Fruit fly (Drosophila melanogaster) whole organism, embryonic: ENCODE data around the gene CG12723.
A peak's percentile ranks its signal among the peaks of the same experiment; 100 is the strongest.

Experiments used
- Abd-B ChIP-seq: fragments of 200-800 bp; sonication (Bioruptor generic); optimal IDR thresholded peaks from 2 replicates; lab custom pipeline; 2018; ENCODE audit warnings: missing biosample characterization, mild to moderate bottlenecking, missing genetic modification characterization, moderate library complexity
- Blimp-1 ChIP-seq: fragments of 200-800 bp; sonication (Bioruptor generic); optimal IDR thresholded peaks from 3 replicates; lab custom pipeline; 2018; ENCODE audit warnings: missing biosample characterization, missing genetic modification characterization, mild to moderate bottlenecking, moderate library complexity, missing genetic modification reagents
- CG10209 ChIP-seq: fragments of 200-800 bp; sonication (Bioruptor generic); optimal IDR thresholded peaks from 3 replicates; lab custom pipeline; 2017; ENCODE audit warnings: missing biosample characterization, mild to moderate bottlenecking, missing genetic modification characterization, missing genetic modification reagents
- CG10267 ChIP-seq: fragments of 200-800 bp; sonication (Bioruptor generic); optimal IDR thresholded peaks from 2 replicates; lab custom pipeline; 2018; ENCODE audit warnings: missing biosample characterization, mild to moderate bottlenecking, missing genetic modification characterization, moderate library complexity
- CG10366 ChIP-seq: fragments of 200-800 bp; sonication (Bioruptor generic); IDR thresholded peaks from 2 replicates; pipeline ENCODE4 v1.3.6; 2022; ENCODE audit warnings: missing biosample characterization, missing genetic modification characterization
- CG11696 ChIP-seq: fragments of 200-800 bp; sonication (Bioruptor generic); IDR thresholded peaks from 2 replicates; pipeline ENCODE4 v1.3.6; 2022; ENCODE audit warnings: missing biosample characterization, missing genetic modification characterization
- CG13123 ChIP-seq: fragments of 200-800 bp; sonication (Bioruptor generic); optimal IDR thresholded peaks from 2 replicates; lab custom pipeline; 2016; ENCODE audit warnings: missing biosample characterization, missing genetic modification characterization
- CG13296 ChIP-seq: fragments of 200-800 bp; sonication (Bioruptor generic); optimal IDR thresholded peaks from 3 replicates; lab custom pipeline; 2018; ENCODE audit warnings: missing biosample characterization, mild to moderate bottlenecking, missing genetic modification characterization
- CG14014 ChIP-seq: fragments of 200-800 bp; sonication (Bioruptor generic); IDR thresholded peaks from 2 replicates; pipeline ENCODE4 v1.3.6; 2022; ENCODE audit warnings: missing biosample characterization, missing genetic modification characterization
- CG18476 ChIP-seq: fragments of 200-800 bp; sonication (Bioruptor generic); optimal IDR thresholded peaks from 2 replicates; lab custom pipeline; 2016; ENCODE audit warnings: missing biosample characterization, mild to moderate bottlenecking, missing genetic modification characterization
- CG2678 ChIP-seq: fragments of 200-800 bp; sonication (Bioruptor generic); optimal IDR thresholded peaks from 3 replicates; lab custom pipeline; 2019; ENCODE audit warnings: missing biosample characterization, mild to moderate bottlenecking, missing genetic modification characterization, moderate library complexity
- CG3995 ChIP-seq: fragments of 200-800 bp; sonication (Bioruptor generic); optimal IDR thresholded peaks from 3 replicates; lab custom pipeline; 2016; ENCODE audit warnings: missing biosample characterization, missing genetic modification characterization
- CG6791 ChIP-seq: fragments of 200-800 bp; sonication (Bioruptor generic); IDR thresholded peaks from 3 replicates; pipeline ENCODE4 v1.3.6; 2022; ENCODE audit warnings: missing biosample characterization, missing genetic modification characterization; ENCODE audit not compliant: partially characterized antibody
- CG7271 ChIP-seq: fragments of 200-800 bp; sonication (Bioruptor generic); optimal IDR thresholded peaks from 2 replicates; lab custom pipeline; 2018; ENCODE audit warnings: missing biosample characterization, mild to moderate bottlenecking, missing genetic modification characterization, moderate library complexity
- CG7786 ChIP-seq: fragments of 200-800 bp; sonication (Bioruptor generic); optimal IDR thresholded peaks from 2 replicates; lab custom pipeline; 2016; ENCODE audit warnings: missing biosample characterization, missing genetic modification characterization
- Dbx ChIP-seq: fragments of 200-800 bp; sonication (Bioruptor generic); IDR thresholded peaks from 3 replicates; pipeline ENCODE4 v1.3.6; 2022; ENCODE audit warnings: missing biosample characterization, missing genetic modification characterization
- Deaf1 ChIP-seq: fragments of 200-800 bp; optimal IDR thresholded peaks from 3 replicates; lab custom pipeline; 2019; ENCODE audit warnings: missing biosample characterization, mild to moderate bottlenecking, missing genetic modification characterization, moderate library complexity
- Dfd ChIP-seq, 2 experiments: fragments of >200 bp; optimal IDR thresholded peaks; 2 replicates each; lab custom pipeline; 2017; ENCODE audit warnings: missing biosample characterization in 2 of 2, missing genetic modification characterization in 2 of 2
- Gsc ChIP-seq: fragments of 200-800 bp; sonication (Bioruptor generic); IDR thresholded peaks from 2 replicates; pipeline ENCODE4 v1.3.6; 2022; ENCODE audit warnings: missing biosample characterization, missing genetic modification characterization
- HLH54F ChIP-seq: fragments of 200-800 bp; sonication (Bioruptor generic); optimal IDR thresholded peaks from 3 replicates; lab custom pipeline; 2016; ENCODE audit warnings: missing biosample characterization, missing genetic modification characterization
- Hr3 ChIP-seq: fragments of 200-800 bp; sonication (Bioruptor generic); optimal IDR thresholded peaks from 3 replicates; lab custom pipeline; 2016; ENCODE audit warnings: missing biosample characterization, missing genetic modification characterization
- Lhr ChIP-seq: fragments of 200-800 bp; sonication (Bioruptor generic); optimal IDR thresholded peaks from 3 replicates; lab custom pipeline; 2017; ENCODE audit warnings: mild to moderate bottlenecking, missing biosample characterization, missing genetic modification reagents, missing genetic modification characterization
- MTF-1 ChIP-seq: fragments of 200-800 bp; sonication (Bioruptor generic); optimal IDR thresholded peaks from 2 replicates; lab custom pipeline; 2018; ENCODE audit warnings: missing biosample characterization, mild to moderate bottlenecking, missing genetic modification characterization, borderline replicate concordance
- Mrtf ChIP-seq: fragments of 200-800 bp; sonication (Bioruptor generic); IDR thresholded peaks from 3 replicates; pipeline ENCODE4 v1.3.6; 2022; ENCODE audit warnings: missing biosample characterization, missing genetic modification characterization
- NC2β ChIP-seq: fragments of 200-800 bp; sonication (Bioruptor generic); optimal IDR thresholded peaks from 2 replicates; lab custom pipeline; 2016; ENCODE audit warnings: missing biosample characterization, missing genetic modification characterization
- NK7.1 ChIP-seq: fragments of 200-800 bp; sonication (Bioruptor generic); optimal IDR thresholded peaks from 3 replicates; lab custom pipeline; 2016; ENCODE audit warnings: missing biosample characterization, missing genetic modification characterization
- Nf-YB ChIP-seq: fragments of 200-800 bp; sonication (Bioruptor generic); optimal IDR thresholded peaks from 3 replicates; lab custom pipeline; 2019; ENCODE audit warnings: missing biosample characterization, mild to moderate bottlenecking, missing genetic modification characterization, moderate library complexity
- Nf-YC ChIP-seq: fragments of 200-800 bp; optimal IDR thresholded peaks from 3 replicates; lab custom pipeline; 2019; ENCODE audit warnings: missing biosample characterization, mild to moderate bottlenecking, missing genetic modification characterization, moderate library complexity
- Ravus ChIP-seq: fragments of 200-800 bp; sonication (Bioruptor generic); IDR thresholded peaks from 2 replicates; pipeline ENCODE4 v1.3.6; 2022; ENCODE audit warnings: missing biosample characterization, missing genetic modification characterization
- ab ChIP-seq: fragments of 200-800 bp; sonication (Bioruptor generic); optimal IDR thresholded peaks from 2 replicates; lab custom pipeline; 2016; ENCODE audit warnings: missing biosample characterization, missing genetic modification characterization
- az2 ChIP-seq: fragments of 200-800 bp; sonication (Bioruptor generic); optimal IDR thresholded peaks from 3 replicates; lab custom pipeline; 2016; ENCODE audit warnings: missing biosample characterization, missing genetic modification characterization
- br ChIP-seq: fragments of >200 bp; optimal IDR thresholded peaks from 2 replicates; lab custom pipeline; 2017
- chm ChIP-seq: fragments of 200-800 bp; sonication (Bioruptor generic); IDR thresholded peaks from 2 replicates; pipeline ENCODE4 v1.3.6; 2022; ENCODE audit warnings: missing biosample characterization, missing genetic modification characterization
- dan ChIP-seq: fragments of 200-800 bp; sonication (Bioruptor generic); IDR thresholded peaks from 2 replicates; pipeline ENCODE4 v1.3.6; 2022; ENCODE audit warnings: missing biosample characterization, missing genetic modification characterization
- dmrt99B ChIP-seq: fragments of 200-800 bp; sonication (Bioruptor generic); optimal IDR thresholded peaks from 2 replicates; lab custom pipeline; 2018; ENCODE audit warnings: missing biosample characterization, mild to moderate bottlenecking, missing genetic modification characterization, moderate library complexity
- dpn ChIP-seq, 2 experiments: fragments of 200-800 bp; sonication (Bioruptor generic); optimal IDR thresholded peaks; 3 replicates each; lab custom pipeline; 2016; ENCODE audit warnings: missing biosample characterization in 2 of 2, missing genetic modification characterization in 2 of 2
- gcm ChIP-seq: fragments of 200-800 bp; sonication (Bioruptor generic); optimal IDR thresholded peaks from 2 replicates; lab custom pipeline; 2019; ENCODE audit warnings: missing biosample characterization, mild to moderate bottlenecking, missing genetic modification characterization, moderate library complexity
- ken ChIP-seq: fragments of 200-800 bp; sonication (Bioruptor generic); IDR thresholded peaks from 3 replicates; pipeline ENCODE4 v1.3.6; 2022; ENCODE audit warnings: missing biosample characterization, missing genetic modification characterization
- nerfin-1 ChIP-seq: fragments of 200-800 bp; sonication (Bioruptor generic); optimal IDR thresholded peaks from 3 replicates; lab custom pipeline; 2019; ENCODE audit warnings: missing biosample characterization, mild to moderate bottlenecking, missing genetic modification characterization, moderate library complexity
- onecut ChIP-seq: fragments of 200-800 bp; sonication (Bioruptor generic); IDR thresholded peaks from 2 replicates; pipeline ENCODE4 v1.3.6; 2022; ENCODE audit warnings: missing biosample characterization, missing genetic modification characterization
- pb ChIP-seq: fragments of 200-800 bp; sonication (Bioruptor generic); optimal IDR thresholded peaks from 3 replicates; lab custom pipeline; 2016; ENCODE audit warnings: missing biosample characterization, missing genetic modification characterization
- peb ChIP-seq: fragments of 200-800 bp; sonication (Bioruptor generic); IDR thresholded peaks from 2 replicates; pipeline ENCODE4 v1.3.6; 2022; ENCODE audit warnings: missing biosample characterization, missing genetic modification characterization
- sens-2 ChIP-seq: fragments of 200-800 bp; sonication (Bioruptor generic); IDR thresholded peaks from 2 replicates; pipeline ENCODE4 v1.3.6; 2022; ENCODE audit warnings: missing biosample characterization, missing genetic modification characterization
- seq ChIP-seq: fragments of 200-800 bp; sonication (Bioruptor generic); IDR thresholded peaks from 2 replicates; pipeline ENCODE4 v1.3.6; 2022; ENCODE audit warnings: missing biosample characterization, missing genetic modification characterization
- shn ChIP-seq: fragments of 200-800 bp; sonication (Bioruptor generic); optimal IDR thresholded peaks from 3 replicates; lab custom pipeline; 2016; ENCODE audit warnings: missing biosample characterization, missing genetic modification characterization
- ssp ChIP-seq: fragments of 200-800 bp; sonication (Bioruptor generic); IDR thresholded peaks from 2 replicates; pipeline ENCODE4 v1.3.6; 2022; ENCODE audit warnings: missing biosample characterization, missing genetic modification characterization
- tap ChIP-seq: fragments of 200-800 bp; optimal IDR thresholded peaks from 3 replicates; lab custom pipeline; 2019; ENCODE audit warnings: missing biosample characterization, mild to moderate bottlenecking, missing genetic modification characterization, moderate library complexity
- trh ChIP-seq: fragments of 200-800 bp; sonication (Bioruptor generic); optimal IDR thresholded peaks from 2 replicates; lab custom pipeline; 2016; ENCODE audit warnings: missing biosample characterization, missing genetic modification characterization
- vvl ChIP-seq: fragments of 200-800 bp; sonication (Bioruptor generic); IDR thresholded peaks from 2 replicates; pipeline ENCODE4 v1.3.6; 2022; ENCODE audit warnings: missing biosample characterization, missing genetic modification characterization
- z ChIP-seq: fragments of 200-800 bp; sonication (Bioruptor generic); IDR thresholded peaks from 3 replicates; pipeline ENCODE4 v1.3.6; 2022; ENCODE audit warnings: missing biosample characterization, missing genetic modification characterization
- zen2 ChIP-seq: fragments of 200-800 bp; sonication (Bioruptor generic); IDR thresholded peaks from 3 replicates; pipeline ENCODE4 v1.3.6; 2022; ENCODE audit warnings: missing biosample characterization, missing genetic modification characterization; ENCODE audit not compliant: partially characterized antibody
- zf30C ChIP-seq: fragments of 200-800 bp; sonication (Bioruptor generic); optimal IDR thresholded peaks from 3 replicates; lab custom pipeline; 2018; ENCODE audit warnings: missing biosample characterization, mild to moderate bottlenecking, missing genetic modification characterization

CG12723 gene

dm6 chrX:13143100-13143499, 48.6 kb downstream of the CG12723 start (continued):
- TF ChIP-seq CG10267 (tag; lab: Kevin White, UChicago), result peak; percentile 19
- no peak for TF ChIP-seq Lhr
- no peak for TF ChIP-seq chm (GFP tag; lab: Robert Waterston, UW)
- no peak for TF ChIP-seq trh (GFP tag; lab: Kevin White, UChicago)
- peak; percentile 33; the same call in 1 of the 2 replicates for TF ChIP-seq seq (GFP tag; lab: Robert Waterston, UW)
- TF ChIP-seq Deaf1 (tag; lab: Kevin White, UChicago), result no peak
- TF ChIP-seq NK7.1 (GFP tag; lab: Kevin White, UChicago), result no peak
- TF ChIP-seq z, result no peak
- no peak for TF ChIP-seq pb (GFP tag; lab: Kevin White, UChicago)
- TF ChIP-seq CG7786 (GFP tag; lab: Kevin White, UChicago), result no peak
- TF ChIP-seq zen2, result no peak
- TF ChIP-seq Blimp-1 (GFP tag; lab: Kevin White, UChicago), result peak; percentile 28
- peak; percentile 47 for TF ChIP-seq tap (tag; lab: Kevin White, UChicago)
- TF ChIP-seq CG11696 (GFP tag; lab: Robert Waterston, UW), result peak; percentile 68
- TF ChIP-seq Dfd (GFP tag; optimal IDR thresholded peaks at IDR 0.05; lab: Kevin White, UChicago), result no peak
- TF ChIP-seq CG10209 (GFP tag; lab: Kevin White, UChicago), result peak; percentile 36
- TF ChIP-seq shn (GFP tag; lab: Kevin White, UChicago), result no peak
- no peak for TF ChIP-seq Nf-YB (GFP tag; lab: Kevin White, UChicago)
- TF ChIP-seq Nf-YC, result no peak
- TF ChIP-seq NC2β (GFP tag; lab: Kevin White, UChicago), result no peak
- no peak for TF ChIP-seq CG6791
- no peak for TF ChIP-seq zf30C (GFP tag; lab: Kevin White, UChicago)
- TF ChIP-seq az2, result peak; percentile 34
- TF ChIP-seq sens-2, result no peak
- no peak for TF ChIP-seq ab (GFP tag; lab: Kevin White, UChicago)
- peak; percentile 55 for TF ChIP-seq CG2678
- peak; percentile 28 for TF ChIP-seq gcm
- peak; percentile 5 for TF ChIP-seq Hr3
- TF ChIP-seq CG3995 (GFP tag; lab: Kevin White, UChicago), result no peak
- TF ChIP-seq CG14014 (GFP tag; lab: Robert Waterston, UW), result peak; percentile 55; the same call in 1 of the 2 replicates
- TF ChIP-seq CG10366 (GFP tag; lab: Robert Waterston, UW), result peak; percentile 54
- no peak for TF ChIP-seq dan
- TF ChIP-seq dmrt99B, result peak; percentile 74
- peak in 1 of 2 experiments; percentile 36 for TF ChIP-seq dpn (GFP tag; optimal IDR thresholded peaks at IDR 0.05; lab: Kevin White, UChicago)
- TF ChIP-seq CG7271 (tag; lab: Kevin White, UChicago), result peak; percentile 76
- TF ChIP-seq peb (GFP tag; lab: Robert Waterston, UW), result no peak
- no peak for TF ChIP-seq CG13123 (GFP tag; lab: Kevin White, UChicago)
- peak; percentile 66 for TF ChIP-seq vvl (GFP tag; lab: Robert Waterston, UW)
- peak; percentile 11 for TF ChIP-seq nerfin-1
- no peak for TF ChIP-seq MTF-1
- no peak for TF ChIP-seq HLH54F (GFP tag; lab: Kevin White, UChicago)
- peak; percentile 13 for TF ChIP-seq Abd-B (GFP tag; lab: Kevin White, UChicago)
- peak; percentile 31 for TF ChIP-seq CG13296 (GFP tag; lab: Kevin White, UChicago)
- TF ChIP-seq CG18476 (GFP tag; lab: Kevin White, UChicago), result no peak
- no peak for TF ChIP-seq ken (GFP tag; lab: Robert Waterston, UW)
- TF ChIP-seq Ravus (GFP tag; lab: Robert Waterston, UW), result no peak
- no peak for TF ChIP-seq br (lab: Kevin White, UChicago)
- no peak for TF ChIP-seq ssp
- no peak for TF ChIP-seq Gsc (GFP tag; lab: Robert Waterston, UW)
- TF ChIP-seq Dbx (GFP tag; lab: Robert Waterston, UW), result no peak
- 0 out of 2 replicates have a peak, but pooled peaks have one; percentile 7 for TF ChIP-seq onecut (GFP tag; lab: Robert Waterston, UW)
- TF ChIP-seq Mrtf, result no peak
